Fruit fly (Drosophila melanogaster) whole organism: Measurements from ENCODE around the gene Cyt-c-d.

Experiments
- CG8478 ChIP-seq: fragments of >200 bp; optimal IDR thresholded peaks from 2 replicates; lab custom pipeline; 2018; ENCODE audit warnings: inconsistent platforms
- Dll ChIP-seq: fragments of >200 bp; optimal IDR thresholded peaks from 2 replicates; lab custom pipeline; 2017
- EcR ChIP-seq, 2 experiments: fragments of >200 bp; optimal IDR thresholded peaks; 2 replicates each; lab custom pipeline; 2017; ENCODE audit warnings: missing biosample characterization in 2 of 2, missing genetic modification characterization in 2 of 2, missing genetic modification reagents in 2 of 2
- pan ChIP-seq: fragments of >200 bp; optimal IDR thresholded peaks from 2 replicates; lab custom pipeline; 2017
- psq ChIP-seq: fragments of >200 bp; optimal IDR thresholded peaks from 2 replicates; lab custom pipeline; 2017
- usp ChIP-seq: fragments of >200 bp; optimal IDR thresholded peaks from 2 replicates; lab custom pipeline; 2017; ENCODE audit warnings: missing biosample characterization, missing genetic modification characterization, mixed read lengths

Cyt-c-d gene

DNA sequence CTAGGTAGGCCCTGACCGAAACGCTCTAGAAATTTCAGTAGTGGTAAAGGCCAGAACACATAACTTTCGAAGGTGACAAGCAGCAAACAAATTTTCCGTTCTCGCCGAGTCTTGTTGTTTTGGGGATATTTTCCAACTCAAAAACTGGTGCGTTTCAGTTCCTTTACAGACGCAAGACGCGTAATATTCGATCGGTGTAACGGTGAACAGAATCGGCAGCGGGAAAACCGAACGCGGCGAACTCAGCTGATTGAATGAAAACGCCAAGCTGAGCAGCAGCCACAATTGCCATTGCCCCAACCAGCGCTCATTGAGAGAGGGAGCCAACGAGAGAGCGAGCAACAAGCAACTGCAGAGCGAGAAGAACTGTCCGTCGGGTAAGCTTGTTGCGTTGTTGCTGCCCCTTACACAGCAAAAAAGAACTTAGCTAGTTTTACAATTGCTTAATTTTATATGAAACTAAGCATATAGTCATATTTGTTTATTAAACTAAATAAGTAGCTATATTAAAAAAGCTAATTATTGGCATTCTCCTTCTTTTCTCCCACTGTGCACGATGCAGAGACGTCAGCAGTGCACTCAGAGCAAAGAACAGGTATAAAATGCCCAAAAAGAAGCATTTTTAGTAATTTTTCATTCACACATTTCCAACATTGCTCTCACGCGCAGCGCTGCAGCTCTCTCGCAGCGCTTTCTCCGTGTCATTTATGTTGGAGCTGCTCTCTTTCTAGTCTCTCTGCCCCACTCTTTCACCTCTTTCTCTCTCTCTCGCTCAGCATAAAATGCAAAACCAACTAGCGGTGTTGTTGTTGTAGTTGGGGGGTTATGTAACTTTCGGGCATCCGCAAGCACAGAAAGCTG is at the start of gene Cyt-c-d, which contains the start of gene CG31808:
Gene Cyt-c-d, plus strand, starts transcription at position 51 of the 861 bp plus-strand sequence.
Gene CG31808, minus strand, starts transcription at position 355 of the 861 bp plus-strand sequence.
- TF ChIP-seq EcR (GFP tag; optimal IDR thresholded peaks at IDR 0.05; lab: Kevin White, UChicago) (no peak), CG8478 (lab: Kevin White, UChicago) (no peak), psq (lab: Kevin White, UChicago) (no peak)

DNA sequence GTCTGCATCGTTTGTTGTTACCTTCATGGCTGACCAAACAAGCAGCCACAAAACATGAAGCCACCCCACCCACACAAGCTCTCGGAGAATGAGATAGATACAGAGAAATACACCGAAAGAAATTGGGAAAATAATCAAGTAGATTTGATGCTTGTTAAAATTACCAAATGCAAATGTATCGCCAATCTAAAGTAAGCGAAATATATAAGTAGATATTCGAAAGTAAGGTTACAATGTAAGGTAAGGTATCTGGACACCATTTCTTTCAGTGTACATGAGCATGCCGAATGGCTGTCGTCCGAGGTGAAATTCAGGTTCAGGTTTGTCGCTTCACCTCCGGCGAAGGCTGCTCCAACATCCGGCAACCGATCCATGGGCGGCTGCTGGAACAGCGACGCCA is 43.4 kb upstream of the Cyt-c-d start:
- no peak for TF ChIP-seq pan (lab: Kevin White, UChicago)
- no peak for TF ChIP-seq Dll (lab: Kevin White, UChicago)

DNA sequence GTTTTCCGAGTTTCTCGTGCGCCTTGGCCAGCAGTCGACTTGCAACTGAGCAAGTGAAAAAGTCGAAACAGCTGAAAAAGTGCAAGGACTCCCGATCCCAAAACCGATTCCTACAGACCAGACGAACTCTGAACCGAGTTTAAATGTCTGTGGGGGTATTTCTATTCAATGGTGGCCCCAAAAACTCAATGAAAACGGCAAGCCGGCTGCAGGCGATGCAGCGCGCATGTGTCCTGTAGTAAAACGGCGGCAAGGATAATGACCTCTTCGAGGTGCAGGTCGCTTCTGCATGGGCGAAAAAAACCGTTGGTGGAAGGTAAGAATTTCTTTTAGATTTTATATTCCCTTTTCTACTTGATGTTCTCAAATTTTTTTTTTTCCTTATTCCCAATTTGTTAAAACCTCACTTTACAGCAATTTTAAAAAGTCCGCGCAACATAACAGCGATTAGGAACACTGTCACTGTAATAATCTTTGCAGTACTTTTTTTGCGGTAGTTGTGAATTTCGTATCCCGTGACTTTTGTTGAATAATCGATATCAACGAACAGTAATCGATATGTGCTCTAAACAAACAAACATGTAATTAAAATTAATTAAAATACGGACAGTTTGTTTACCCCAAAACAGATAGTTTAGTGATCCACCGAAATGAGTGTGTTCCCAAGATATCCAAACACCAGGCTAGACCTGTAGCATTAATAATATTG is 38.9 kb upstream of the Cyt-c-d start, which contains the start of the genes Trpgamma and her:
Gene Trpgamma, minus strand, starts transcription at position 51 of the 709 bp plus-strand sequence.
Gene her, plus strand, starts transcription at position 535 of the 709 bp plus-strand sequence.
- TF ChIP-seq EcR (GFP tag; optimal IDR thresholded peaks at IDR 0.05; lab: Kevin White, UChicago) (no peak), CG8478 (lab: Kevin White, UChicago) (no peak), pan (lab: Kevin White, UChicago) (no peak), usp (GFP tag; lab: Kevin White, UChicago) (no peak), psq (lab: Kevin White, UChicago) (no peak), Dll (lab: Kevin White, UChicago) (no peak)

DNA sequence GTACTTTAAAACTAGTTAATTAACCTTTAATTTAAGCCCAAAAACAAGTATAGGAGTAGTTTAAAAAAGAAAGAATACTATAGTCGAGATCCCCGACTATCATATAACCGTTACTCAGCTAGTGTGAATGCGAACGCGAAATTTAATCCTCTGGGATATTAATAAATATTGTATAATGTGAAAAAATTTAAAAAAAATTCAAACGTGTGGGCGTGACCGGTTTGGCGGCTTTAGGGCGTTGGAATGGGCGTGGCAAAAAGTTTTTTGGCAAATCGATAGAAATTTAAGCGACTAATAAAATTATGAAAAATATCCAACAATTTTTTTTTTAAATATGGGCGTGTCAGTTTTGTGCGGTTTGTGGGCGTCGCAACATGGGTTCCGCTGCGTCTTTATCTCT is 36.6 kb upstream of the Cyt-c-d start:
- no peak for TF ChIP-seq CG8478 (lab: Kevin White, UChicago)
- no peak for TF ChIP-seq EcR (GFP tag; optimal IDR thresholded peaks at IDR 0.05; lab: Kevin White, UChicago)
- TF ChIP-seq usp (GFP tag; lab: Kevin White, UChicago), result no peak
- no peak for TF ChIP-seq pan (lab: Kevin White, UChicago)
- TF ChIP-seq Dll (lab: Kevin White, UChicago), result no peak
- TF ChIP-seq psq (lab: Kevin White, UChicago), result no peak

DNA sequence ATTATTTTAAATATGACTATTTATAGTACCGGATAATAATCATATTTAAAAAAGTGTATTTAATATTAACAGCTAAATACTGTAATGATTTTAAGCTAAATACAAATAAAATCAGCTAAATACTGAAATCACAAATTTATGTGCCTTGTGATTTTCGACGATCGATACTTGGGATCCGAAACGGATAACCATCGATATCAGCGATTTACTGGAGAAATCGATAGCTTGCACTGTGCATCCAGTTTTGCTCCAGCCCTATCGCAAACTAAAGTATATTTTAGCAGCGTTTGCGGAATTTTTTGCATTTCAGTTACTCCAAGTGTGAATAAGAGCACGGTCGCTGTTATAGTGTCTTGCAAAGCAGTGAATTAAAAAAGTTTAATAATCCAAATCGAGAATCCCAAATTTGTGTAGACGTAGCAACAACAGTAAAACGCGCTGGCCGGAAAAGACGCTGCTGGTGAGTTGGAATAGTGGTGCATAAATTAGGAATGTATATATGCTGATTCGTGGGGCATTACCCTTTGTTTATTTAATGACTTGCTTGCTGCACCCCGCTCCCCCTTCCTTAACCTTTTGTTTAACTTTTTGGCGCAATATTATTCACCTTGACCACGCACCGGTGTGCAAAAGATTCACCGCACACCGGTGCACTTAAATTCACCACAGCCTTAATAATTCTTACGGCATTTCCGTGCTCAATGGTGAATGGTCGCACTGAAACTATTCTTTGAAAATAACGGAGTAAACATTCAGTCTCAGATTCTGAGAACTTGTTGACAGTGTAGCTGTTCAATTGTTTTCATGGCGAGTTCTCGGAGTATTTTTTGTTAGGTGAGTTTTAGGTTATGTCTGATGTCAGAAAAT is 35.6 kb upstream of the Cyt-c-d start, which contains the start of the genes grp and squ:
Gene grp, plus strand, starts transcription at position 238 of the 867 bp plus-strand sequence.
Gene squ, plus strand, starts transcription at position 238 of the 867 bp plus-strand sequence.
- TF ChIP-seq Dll (lab: Kevin White, UChicago) (no peak), EcR (GFP tag; optimal IDR thresholded peaks at IDR 0.05; lab: Kevin White, UChicago) (peak; percentile 20 to 62), pan (lab: Kevin White, UChicago) (no peak), usp (GFP tag; lab: Kevin White, UChicago) (no peak), CG8478 (lab: Kevin White, UChicago) (no peak)

DNA sequence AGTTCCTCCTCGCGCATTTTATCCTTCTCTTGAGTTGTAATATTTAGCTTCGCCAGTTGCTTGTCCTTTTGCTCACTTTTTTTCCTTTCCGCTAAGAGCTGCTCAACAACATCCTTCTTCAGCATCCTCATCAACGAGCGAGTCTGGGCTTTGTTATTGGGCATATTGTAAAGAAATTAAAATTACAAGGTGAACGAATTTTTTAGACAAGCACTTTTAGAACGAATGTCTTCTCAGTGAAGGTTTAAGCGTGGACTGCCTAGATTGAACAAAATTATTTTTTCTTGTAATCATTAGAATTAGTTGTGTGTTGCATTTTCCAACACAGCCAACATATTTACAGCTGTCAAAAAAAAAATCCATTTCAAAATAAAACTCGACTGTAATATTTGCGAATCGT is 33.5 kb upstream of the Cyt-c-d start, which contains the start of gene CG33552:
Gene CG33552, plus strand, starts transcription at position 301 of the 400 bp plus-strand sequence.
- TF ChIP-seq usp (GFP tag; lab: Kevin White, UChicago) (no peak), Dll (lab: Kevin White, UChicago) (no peak), CG8478 (lab: Kevin White, UChicago) (no peak)

DNA sequence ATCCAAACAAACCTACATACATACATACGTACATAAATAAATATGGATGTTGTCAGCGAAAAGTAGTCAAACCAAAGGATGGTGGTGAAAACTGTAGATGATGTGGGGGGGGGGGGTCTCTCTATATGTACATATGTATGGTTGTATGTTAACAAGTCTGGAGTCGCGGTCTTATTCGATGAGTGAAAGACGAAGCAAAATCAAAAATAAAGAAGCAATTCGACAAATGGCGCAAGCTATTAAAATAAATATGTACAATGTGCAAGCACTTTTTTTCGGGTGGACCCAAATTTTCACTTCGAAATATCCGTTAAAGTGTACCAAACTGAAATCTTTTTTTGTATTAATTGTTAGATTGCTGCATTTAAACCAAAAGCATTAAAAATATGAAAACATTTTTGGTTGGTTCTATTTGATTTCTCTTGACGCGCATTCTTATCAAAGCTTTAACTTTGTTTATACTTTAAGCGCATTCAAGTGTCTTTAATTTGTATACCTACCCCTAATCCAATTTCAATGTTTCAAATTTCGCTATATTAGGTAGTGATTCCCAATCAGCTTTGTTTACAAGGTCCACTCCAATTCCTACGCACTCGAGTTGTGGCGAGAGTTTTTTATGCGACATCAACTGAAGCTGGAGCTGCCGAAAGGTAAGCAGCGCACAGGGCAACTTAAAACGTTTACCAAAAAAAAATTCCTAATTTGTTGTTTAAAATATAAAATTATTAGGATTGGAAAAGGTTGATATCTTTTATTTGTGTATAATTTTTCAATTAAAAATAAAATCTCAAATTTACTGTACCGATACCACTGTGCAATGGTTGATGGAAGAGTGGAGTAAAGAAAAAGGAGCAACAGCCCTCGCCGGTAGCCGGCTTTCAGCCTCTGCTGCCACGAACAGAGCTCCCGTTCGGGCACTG is 31.5 kb upstream of the Cyt-c-d start, which contains the start of gene CG31807:
Gene CG31807, minus strand, starts transcription at position 51 of the 920 bp plus-strand sequence.
- TF ChIP-seq psq (lab: Kevin White, UChicago) (no peak), CG8478 (lab: Kevin White, UChicago) (no peak), usp (GFP tag; lab: Kevin White, UChicago) (no peak), pan (lab: Kevin White, UChicago) (no peak), EcR (GFP tag; optimal IDR thresholded peaks at IDR 0.05; lab: Kevin White, UChicago) (no peak), Dll (lab: Kevin White, UChicago) (no peak)

DNA sequence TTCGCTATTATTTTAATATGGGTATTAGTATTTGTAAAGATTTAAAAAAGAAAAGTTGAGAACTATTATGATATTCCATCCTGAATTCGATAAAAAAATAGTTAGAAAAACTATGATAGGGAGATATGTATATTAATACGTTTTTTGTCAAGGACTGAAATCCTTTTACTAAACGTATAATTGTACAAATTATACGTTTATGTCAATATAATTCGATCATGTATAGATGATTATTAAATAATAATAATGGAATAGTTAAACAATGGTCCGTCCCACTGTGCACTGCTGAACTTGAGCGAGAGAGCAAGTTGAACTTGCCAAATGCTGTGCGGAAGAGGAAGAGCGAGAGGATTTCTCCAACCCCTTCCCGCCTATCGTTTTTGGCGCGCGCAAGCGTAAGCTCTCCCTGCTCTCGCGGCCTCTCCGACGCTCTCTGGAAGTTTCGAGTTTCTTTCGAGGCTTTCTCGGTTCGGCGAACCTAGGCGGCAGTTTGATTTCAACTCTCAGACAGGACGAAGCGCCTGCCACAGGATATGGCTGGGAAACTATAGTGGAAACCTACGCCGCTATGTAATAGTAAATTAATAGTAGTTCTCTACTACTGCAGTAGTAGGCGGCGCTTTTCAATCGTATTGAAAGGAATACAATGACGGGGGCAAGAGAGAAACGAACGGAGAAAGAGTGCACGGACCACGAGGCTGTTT is 30.6 kb upstream of the Cyt-c-d start:
- TF ChIP-seq pan (lab: Kevin White, UChicago), result no peak
- peak in 1 of 2 experiments; percentile 65 for TF ChIP-seq EcR (GFP tag; optimal IDR thresholded peaks at IDR 0.05; lab: Kevin White, UChicago)

DNA sequence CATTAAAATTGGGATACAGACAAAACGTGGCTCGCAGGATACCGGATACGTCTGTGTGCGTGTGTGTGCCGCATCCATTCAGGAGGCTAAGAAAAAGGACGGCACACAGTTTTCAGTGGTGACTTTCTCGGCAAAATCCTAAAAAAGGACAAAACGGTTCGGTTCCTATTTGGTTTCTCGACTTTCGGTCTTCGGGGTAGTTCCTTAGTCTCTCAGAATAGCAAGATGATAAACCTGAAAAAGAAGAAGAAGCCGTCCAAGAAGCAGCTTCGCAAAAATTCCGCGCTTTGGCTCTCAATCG is 30.1 kb upstream of the Cyt-c-d start:
- TF ChIP-seq usp (GFP tag; lab: Kevin White, UChicago) (no peak), psq (lab: Kevin White, UChicago) (no peak), EcR (GFP tag; optimal IDR thresholded peaks at IDR 0.05; lab: Kevin White, UChicago) (no peak), Dll (lab: Kevin White, UChicago) (no peak), CG8478 (lab: Kevin White, UChicago) (no peak), pan (lab: Kevin White, UChicago) (no peak)
